Fruit fly (Drosophila melanogaster) whole organism, embryonic: ENCODE data around the gene Cht6.
A peak's percentile ranks its signal among the peaks of the same experiment; 100 is the strongest.

Source experiments
- Bdp1 ChIP-seq: fragments of 200-800 bp; sonication (Bioruptor generic); optimal IDR thresholded peaks from 3 replicates; lab custom pipeline; 2016; ENCODE audit warnings: missing biosample characterization, missing genetic modification characterization
- Bteb2 ChIP-seq: fragments of 200-800 bp; sonication (Bioruptor generic); optimal IDR thresholded peaks from 2 replicates; lab custom pipeline; 2016; ENCODE audit warnings: missing biosample characterization, missing genetic modification characterization
- CG15269 ChIP-seq: fragments of 200-800 bp; sonication (Bioruptor generic); optimal IDR thresholded peaks from 2 replicates; lab custom pipeline; 2018; ENCODE audit warnings: missing biosample characterization, mild to moderate bottlenecking, missing genetic modification characterization, moderate library complexity
- CG1792 ChIP-seq: fragments of 200-800 bp; sonication (Bioruptor generic); optimal IDR thresholded peaks from 2 replicates; lab custom pipeline; 2016; ENCODE audit warnings: missing biosample characterization, missing genetic modification characterization
- CG18262 ChIP-seq: fragments of 200-800 bp; optimal IDR thresholded peaks from 3 replicates; lab custom pipeline; 2019; ENCODE audit warnings: missing biosample characterization, mild to moderate bottlenecking, missing genetic modification characterization, moderate library complexity
- CG2199 ChIP-seq: fragments of 200-800 bp; sonication (Bioruptor generic); IDR thresholded peaks from 3 replicates; pipeline ENCODE4 v1.3.6; 2022; ENCODE audit warnings: missing biosample characterization, missing genetic modification characterization
- CG30431 ChIP-seq: fragments of 200-800 bp; sonication (Bioruptor generic); optimal IDR thresholded peaks from 2 replicates; lab custom pipeline; 2017; ENCODE audit warnings: missing biosample characterization, missing genetic modification characterization
- CG31441 ChIP-seq: fragments of 200-800 bp; sonication (Bioruptor generic); IDR thresholded peaks from 2 replicates; pipeline ENCODE4 v1.3.6; 2022; ENCODE audit warnings: missing biosample characterization, missing genetic modification characterization
- CG33557 ChIP-seq: fragments of 200-800 bp; sonication (Bioruptor generic); optimal IDR thresholded peaks from 2 replicates; lab custom pipeline; 2019; ENCODE audit warnings: missing biosample characterization, mild to moderate bottlenecking, missing genetic modification characterization, moderate library complexity
- CG4282 ChIP-seq: fragments of 200-800 bp; sonication (Bioruptor generic); optimal IDR thresholded peaks from 2 replicates; lab custom pipeline; 2016; ENCODE audit warnings: missing biosample characterization, missing genetic modification characterization
- CG4820 ChIP-seq: fragments of 200-800 bp; sonication (Bioruptor generic); optimal IDR thresholded peaks from 3 replicates; lab custom pipeline; 2016; ENCODE audit warnings: missing biosample characterization, missing genetic modification characterization
- CG6272 ChIP-seq: fragments of 200-800 bp; sonication (Bioruptor generic); IDR thresholded peaks from 2 replicates; pipeline ENCODE4 v1.3.6; 2022; ENCODE audit warnings: missing biosample characterization, missing genetic modification characterization
- CG6791 ChIP-seq: fragments of 200-800 bp; sonication (Bioruptor generic); IDR thresholded peaks from 3 replicates; pipeline ENCODE4 v1.3.6; 2022; ENCODE audit warnings: missing biosample characterization, missing genetic modification characterization; ENCODE audit not compliant: partially characterized antibody
- CG8388 ChIP-seq: fragments of 200-800 bp; sonication (Bioruptor generic); optimal IDR thresholded peaks from 2 replicates; lab custom pipeline; 2019; ENCODE audit warnings: missing biosample characterization, mild to moderate bottlenecking, missing genetic modification characterization, moderate library complexity
- Eip74EF ChIP-seq, 2 experiments: fragments of 200-800 bp in 1 of 2; fragments of >200 bp in 1 of 2; sonication (Bioruptor generic) in 1 of 2; optimal IDR thresholded peaks; 2 replicates each; lab custom pipeline; 2017 to 2019; ENCODE audit warnings: missing biosample characterization in 2 of 2, missing genetic modification characterization in 2 of 2, mild to moderate bottlenecking in 1 of 2, moderate library complexity in 1 of 2
- Ets65A ChIP-seq: fragments of 200-800 bp; sonication (Bioruptor generic); peaks from one replicate; lab custom pipeline; 2016; ENCODE audit warnings: missing biosample characterization, missing genetic modification characterization
- Lim3 ChIP-seq: fragments of 200-800 bp; sonication (Bioruptor generic); IDR thresholded peaks from 2 replicates; pipeline ENCODE4 v1.3.6; 2022; ENCODE audit warnings: missing biosample characterization, missing genetic modification characterization
- MBD-R2 ChIP-seq: fragments of 200-800 bp; sonication (Bioruptor generic); IDR thresholded peaks from 2 replicates; pipeline ENCODE4 v1.3.6; 2022; ENCODE audit warnings: missing biosample characterization, missing genetic modification characterization
- Meics ChIP-seq: fragments of 200-800 bp; sonication (Bioruptor generic); optimal IDR thresholded peaks from 2 replicates; lab custom pipeline; 2017; ENCODE audit warnings: missing biosample characterization, mild to moderate bottlenecking, missing genetic modification characterization
- NC2α ChIP-seq: fragments of 200-800 bp; sonication (Bioruptor generic); optimal IDR thresholded peaks from 2 replicates; lab custom pipeline; 2016; ENCODE audit warnings: missing biosample characterization, missing genetic modification characterization
- Opbp ChIP-seq: fragments of 200-800 bp; sonication (Bioruptor generic); IDR thresholded peaks from 3 replicates; pipeline ENCODE4 v1.3.6; 2022; ENCODE audit warnings: missing biosample characterization, missing genetic modification characterization; ENCODE audit not compliant: partially characterized antibody
- Pdp1 ChIP-seq, 2 experiments: fragments of 200-800 bp; sonication (Bioruptor generic); optimal IDR thresholded peaks; 3 replicates each; lab custom pipeline; 2016; ENCODE audit warnings: missing biosample characterization in 2 of 2, missing genetic modification characterization in 2 of 2, mild to moderate bottlenecking in 1 of 2, moderate library complexity in 1 of 2
- abd-A ChIP-seq: fragments of 200-800 bp; sonication (Bioruptor generic); optimal IDR thresholded peaks from 3 replicates; lab custom pipeline; 2019; ENCODE audit warnings: missing biosample characterization, mild to moderate bottlenecking, missing genetic modification characterization, moderate library complexity
- chinmo ChIP-seq: fragments of 200-800 bp; sonication (Bioruptor generic); IDR thresholded peaks from 4 replicates; pipeline ENCODE4 v1.3.6; 2022; ENCODE audit warnings: missing biosample characterization, missing genetic modification characterization; ENCODE audit not compliant: partially characterized antibody
- crc ChIP-seq: fragments of 200-800 bp; sonication (Bioruptor generic); optimal IDR thresholded peaks from 2 replicates; lab custom pipeline; 2016; ENCODE audit warnings: missing biosample characterization, missing genetic modification characterization
- cwo ChIP-seq: fragments of 200-800 bp; sonication (Bioruptor generic); optimal IDR thresholded peaks from 3 replicates; lab custom pipeline; 2017; ENCODE audit warnings: missing biosample characterization, missing genetic modification characterization, mild to moderate bottlenecking, moderate library complexity, missing genetic modification reagents
- fd64A ChIP-seq: fragments of 200-800 bp; sonication (Bioruptor generic); optimal IDR thresholded peaks from 3 replicates; lab custom pipeline; 2018; ENCODE audit warnings: missing biosample characterization, mild to moderate bottlenecking, missing genetic modification characterization
- fu2 ChIP-seq: fragments of 200-800 bp; sonication (Bioruptor generic); optimal IDR thresholded peaks from 2 replicates; lab custom pipeline; 2016; ENCODE audit warnings: missing biosample characterization, missing genetic modification characterization
- gfzf ChIP-seq: fragments of 200-800 bp; sonication (Bioruptor generic); optimal IDR thresholded peaks from 2 replicates; lab custom pipeline; 2016; ENCODE audit warnings: missing biosample characterization, mild to moderate bottlenecking, missing genetic modification characterization, moderate library complexity
- kni ChIP-seq: fragments of 200-800 bp; sonication (Bioruptor generic); optimal IDR thresholded peaks from 3 replicates; lab custom pipeline; 2017; ENCODE audit warnings: mild to moderate bottlenecking, missing biosample characterization, missing genetic modification reagents, missing genetic modification characterization
- luna ChIP-seq: fragments of 200-800 bp; sonication (Bioruptor generic); optimal IDR thresholded peaks from 2 replicates; lab custom pipeline; 2016; ENCODE audit warnings: missing biosample characterization, missing genetic modification characterization
- mld ChIP-seq: fragments of 200-800 bp; sonication (Bioruptor generic); IDR thresholded peaks from 3 replicates; pipeline ENCODE4 v1.3.6; 2022; ENCODE audit warnings: missing biosample characterization, missing genetic modification characterization; ENCODE audit not compliant: partially characterized antibody
- nom ChIP-seq: fragments of 200-800 bp; sonication (Bioruptor generic); optimal IDR thresholded peaks from 2 replicates; lab custom pipeline; 2017; ENCODE audit warnings: missing biosample characterization, missing genetic modification characterization, mild to moderate bottlenecking, moderate library complexity, missing genetic modification reagents
- oc ChIP-seq: fragments of 200-800 bp; sonication (Bioruptor generic); optimal IDR thresholded peaks from 2 replicates; lab custom pipeline; 2018; ENCODE audit warnings: missing biosample characterization, mild to moderate bottlenecking, missing genetic modification characterization, moderate library complexity
- pros ChIP-seq: fragments of 200-800 bp; sonication (Bioruptor generic); optimal IDR thresholded peaks from 3 replicates; lab custom pipeline; 2019; ENCODE audit warnings: missing biosample characterization, mild to moderate bottlenecking, missing genetic modification characterization, moderate library complexity
- sd ChIP-seq: fragments of 200-800 bp; sonication (Bioruptor generic); optimal IDR thresholded peaks from 3 replicates; lab custom pipeline; 2018; ENCODE audit warnings: missing biosample characterization, mild to moderate bottlenecking, missing genetic modification characterization, moderate library complexity
- sens ChIP-seq: fragments of 200-800 bp; sonication (Bioruptor generic); peaks from one replicate; lab custom pipeline; 2016; ENCODE audit warnings: missing biosample characterization, missing genetic modification characterization
- sqz ChIP-seq: fragments of 200-800 bp; sonication (Bioruptor generic); optimal IDR thresholded peaks from 3 replicates; lab custom pipeline; 2018; ENCODE audit warnings: missing biosample characterization, mild to moderate bottlenecking, missing genetic modification characterization
- unc-4 ChIP-seq: fragments of 200-800 bp; sonication (Bioruptor generic); IDR thresholded peaks from 2 replicates; pipeline ENCODE4 v1.3.6; 2022; ENCODE audit warnings: missing biosample characterization, missing genetic modification characterization; ENCODE audit not compliant: partially characterized antibody
- unpg ChIP-seq: fragments of 200-800 bp; sonication (Bioruptor generic); optimal IDR thresholded peaks from 3 replicates; lab custom pipeline; 2018; ENCODE audit warnings: missing biosample characterization, mild to moderate bottlenecking, missing genetic modification characterization, moderate library complexity
- vvl ChIP-seq: fragments of 200-800 bp; sonication (Bioruptor generic); IDR thresholded peaks from 2 replicates; pipeline ENCODE4 v1.3.6; 2022; ENCODE audit warnings: missing biosample characterization, missing genetic modification characterization

Cht6 gene

dm6 chrX:10014738-10015703 is 1.6 kb upstream of the Cht6 start (continued):
- TF ChIP-seq kni (GFP tag; lab: Kevin White, UChicago) = peak; percentile 40

DNA sequence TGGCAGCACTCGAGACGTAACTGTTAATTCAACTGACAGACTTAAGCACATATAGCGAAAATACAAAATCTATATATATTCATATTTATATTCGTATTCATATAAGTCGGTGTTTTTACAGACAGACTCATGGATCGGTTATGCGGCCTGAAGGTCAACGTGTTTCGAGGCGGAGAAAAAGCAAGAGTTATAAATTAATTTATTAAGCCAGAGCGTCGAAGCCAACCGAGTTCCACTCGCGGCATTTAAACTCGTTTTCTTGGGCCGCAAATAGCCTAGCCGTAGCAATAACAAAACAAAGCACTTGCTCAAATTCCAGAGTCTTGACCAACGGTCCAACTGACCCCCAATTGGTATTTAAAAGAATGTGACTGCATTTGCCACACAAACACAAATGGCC is 4.2 kb downstream of the Cht6 start:
- no peak for TF ChIP-seq Bdp1 (GFP tag; lab: Kevin White, UChicago)
- 0 out of 4 replicates have a peak, but pooled peaks have one; percentile 57 for TF ChIP-seq chinmo
- TF ChIP-seq CG15269 (tag; lab: Kevin White, UChicago) = peak; percentile 28
- no peak for TF ChIP-seq Meics (GFP tag; lab: Kevin White, UChicago)
- no peak for TF ChIP-seq crc (GFP tag; lab: Kevin White, UChicago)
- no peak for TF ChIP-seq unc-4 (GFP tag; lab: Robert Waterston, UW)
- TF ChIP-seq sd (tag; lab: Kevin White, UChicago) = peak; percentile 72

dm6 chrX:10021809-10022208 is 5.2 kb downstream of the Cht6 start:
- peak; percentile 34 for TF ChIP-seq sens
- TF ChIP-seq sqz (GFP tag; lab: Kevin White, UChicago) = peak; percentile 56
- TF ChIP-seq pros (GFP tag; lab: Kevin White, UChicago) = peak; percentile 22
- no peak for TF ChIP-seq luna (GFP tag; lab: Kevin White, UChicago)
- no peak for TF ChIP-seq abd-A (tag; lab: Kevin White, UChicago)
- TF ChIP-seq CG4820 (GFP tag; lab: Kevin White, UChicago) = no peak
- TF ChIP-seq nom = peak; percentile 79
- no peak for TF ChIP-seq CG2199 (GFP tag; lab: Robert Waterston, UW)
- TF ChIP-seq Ets65A (GFP tag; lab: Kevin White, UChicago) = peak; percentile 52

- no peak for TF ChIP-seq fd64A
- TF ChIP-seq abd-A (tag; lab: Kevin White, UChicago) = peak; percentile 62
- TF ChIP-seq sd (tag; lab: Kevin White, UChicago) = peak; percentile 77
- TF ChIP-seq chinmo = peak; percentile 90; the same call in 3 of the 4 replicates
- TF ChIP-seq CG18262 (tag; lab: Kevin White, UChicago) = no peak
- TF ChIP-seq Pdp1 (GFP tag; optimal IDR thresholded peaks at IDR 0.05; lab: Kevin White, UChicago) = peak in 1 of 2 experiments; percentile 79
- TF ChIP-seq pros (GFP tag; lab: Kevin White, UChicago) = peak; percentile 65
- TF ChIP-seq Eip74EF (GFP tag; optimal IDR thresholded peaks at IDR 0.05; lab: Kevin White, UChicago) = peak in 1 of 2 experiments; percentile 80
- peak; percentile 48 for TF ChIP-seq oc (tag; lab: Kevin White, UChicago)
- TF ChIP-seq MBD-R2 = no peak
- TF ChIP-seq vvl (GFP tag; lab: Robert Waterston, UW) = peak; percentile 64
- TF ChIP-seq, all 482 proteins: peak for 8
Measured at dm6 chrX:10029730-10030129, 13.1 kb downstream of the Cht6 start.

- TF ChIP-seq NC2α (GFP tag; lab: Kevin White, UChicago) = no peak
- no peak for TF ChIP-seq CG31441
- TF ChIP-seq CG6791 = no peak
- TF ChIP-seq mld (GFP tag; lab: Robert Waterston, UW) = no peak
- TF ChIP-seq Bteb2 (GFP tag; lab: Kevin White, UChicago) = no peak
- TF ChIP-seq fu2 = no peak
- TF ChIP-seq CG4282 (GFP tag; lab: Kevin White, UChicago) = no peak
- TF ChIP-seq Lim3 (GFP tag; lab: Robert Waterston, UW) = no peak
- TF ChIP-seq CG1792 (GFP tag; lab: Kevin White, UChicago) = no peak
- TF ChIP-seq CG8388 = no peak
- no peak for TF ChIP-seq unpg (GFP tag; lab: Kevin White, UChicago)
- no peak for TF ChIP-seq CG30431 (GFP tag; lab: Kevin White, UChicago)
- no peak for TF ChIP-seq cwo (GFP tag; lab: Kevin White, UChicago)
- TF ChIP-seq gfzf = no peak
- no peak for TF ChIP-seq CG33557 (GFP tag; lab: Kevin White, UChicago)
- no peak for TF ChIP-seq Opbp
- TF ChIP-seq CG6272 (GFP tag; lab: Robert Waterston, UW) = no peak
Measured at dm6 chrX:10039528-10039927, 22.9 kb downstream of the Cht6 start.
